Fruit fly (Drosophila melanogaster) whole organism, embryonic: Measurements from ENCODE around the gene Gr93d.

Experiments
- BEAF-32 ChIP-seq: fragments of 200-800 bp; sonication (Bioruptor generic); optimal IDR thresholded peaks from 3 replicates; lab custom pipeline; 2017; ENCODE audit warnings: missing biosample characterization, missing genetic modification characterization, mild to moderate bottlenecking, moderate library complexity, missing genetic modification reagents
- Bgb ChIP-seq: fragments of 200-800 bp; sonication (Bioruptor generic); IDR thresholded peaks from 2 replicates; pipeline ENCODE4 v1.3.6; 2022; ENCODE audit warnings: missing biosample characterization, missing genetic modification characterization; ENCODE audit not compliant: partially characterized antibody
- C15 ChIP-seq: fragments of 200-800 bp; sonication (Bioruptor generic); IDR thresholded peaks from 3 replicates; pipeline ENCODE4 v1.3.6; 2022; ENCODE audit warnings: missing biosample characterization, missing genetic modification characterization
- CG10979 ChIP-seq: fragments of 200-800 bp; sonication (Bioruptor generic); optimal IDR thresholded peaks from 2 replicates; lab custom pipeline; 2018; ENCODE audit warnings: missing biosample characterization, mild to moderate bottlenecking, missing genetic modification characterization, moderate library complexity
- CG12391 ChIP-seq: fragments of 200-800 bp; sonication (Bioruptor generic); optimal IDR thresholded peaks from 3 replicates; lab custom pipeline; 2018; ENCODE audit warnings: missing biosample characterization, mild to moderate bottlenecking, missing genetic modification characterization, moderate library complexity
- CG12659 ChIP-seq: fragments of 200-800 bp; sonication (Bioruptor generic); optimal IDR thresholded peaks from 3 replicates; lab custom pipeline; 2017; ENCODE audit warnings: mild to moderate bottlenecking, missing biosample characterization, missing genetic modification reagents, missing genetic modification characterization
- CG14710 ChIP-seq: fragments of 200-800 bp; sonication (Bioruptor generic); optimal IDR thresholded peaks from 3 replicates; lab custom pipeline; 2019; ENCODE audit warnings: missing biosample characterization, mild to moderate bottlenecking, missing genetic modification characterization, moderate library complexity
- CG14860 ChIP-seq: fragments of 200-800 bp; sonication (Bioruptor generic); IDR thresholded peaks from 3 replicates; pipeline ENCODE4 v1.3.6; 2022; ENCODE audit warnings: missing biosample characterization, missing genetic modification characterization; ENCODE audit not compliant: partially characterized antibody
- CG15514 ChIP-seq: fragments of 200-800 bp; sonication (Bioruptor generic); optimal IDR thresholded peaks from 3 replicates; lab custom pipeline; 2017; ENCODE audit warnings: missing biosample characterization, missing genetic modification characterization, mild to moderate bottlenecking, moderate library complexity, missing genetic modification reagents
- CG1603 ChIP-seq: fragments of 200-800 bp; sonication (Bioruptor generic); optimal IDR thresholded peaks from 2 replicates; lab custom pipeline; 2019; ENCODE audit warnings: missing biosample characterization, mild to moderate bottlenecking, missing genetic modification characterization, moderate library complexity
- CG2116 ChIP-seq: fragments of 200-800 bp; sonication (Bioruptor generic); optimal IDR thresholded peaks from 3 replicates; lab custom pipeline; 2018; ENCODE audit warnings: missing biosample characterization, mild to moderate bottlenecking, missing genetic modification characterization
- CG33213 ChIP-seq: fragments of 200-800 bp; sonication (Bioruptor generic); optimal IDR thresholded peaks from 3 replicates; lab custom pipeline; 2016; ENCODE audit warnings: missing biosample characterization, missing genetic modification characterization
- CG3847 ChIP-seq: fragments of 200-800 bp; sonication (Bioruptor generic); IDR thresholded peaks from 2 replicates; pipeline ENCODE4 v1.3.6; 2022; ENCODE audit warnings: missing biosample characterization, missing genetic modification characterization
- CG4282 ChIP-seq: fragments of 200-800 bp; sonication (Bioruptor generic); optimal IDR thresholded peaks from 2 replicates; lab custom pipeline; 2016; ENCODE audit warnings: missing biosample characterization, missing genetic modification characterization
- CG9797 ChIP-seq: fragments of 200-800 bp; sonication (Bioruptor generic); optimal IDR thresholded peaks from 3 replicates; lab custom pipeline; 2018; ENCODE audit warnings: missing biosample characterization, mild to moderate bottlenecking, missing genetic modification characterization
- CoRest ChIP-seq: fragments of 200-800 bp; sonication (Bioruptor generic); optimal IDR thresholded peaks from 3 replicates; lab custom pipeline; 2018; ENCODE audit warnings: missing biosample characterization, mild to moderate bottlenecking, missing genetic modification characterization, moderate library complexity
- HLH4C ChIP-seq: fragments of 200-800 bp; sonication (Bioruptor generic); IDR thresholded peaks from 3 replicates; pipeline ENCODE4 v1.3.6; 2022; ENCODE audit warnings: missing biosample characterization, missing genetic modification characterization; ENCODE audit not compliant: partially characterized antibody
- HmgD ChIP-seq: fragments of 200-800 bp; sonication (Bioruptor generic); optimal IDR thresholded peaks from 3 replicates; lab custom pipeline; 2016; ENCODE audit warnings: missing biosample characterization, missing genetic modification characterization
- Hmr ChIP-seq: fragments of 200-800 bp; sonication (Bioruptor generic); optimal IDR thresholded peaks from 3 replicates; lab custom pipeline; 2017; ENCODE audit warnings: mild to moderate bottlenecking, missing biosample characterization, missing genetic modification reagents, missing genetic modification characterization
- Jarid2 ChIP-seq: fragments of 200-800 bp; sonication (Bioruptor generic); optimal IDR thresholded peaks from 3 replicates; lab custom pipeline; 2017; ENCODE audit warnings: mild to moderate bottlenecking, missing biosample characterization, missing genetic modification reagents, missing genetic modification characterization
- Lhr ChIP-seq: fragments of 200-800 bp; sonication (Bioruptor generic); optimal IDR thresholded peaks from 3 replicates; lab custom pipeline; 2017; ENCODE audit warnings: mild to moderate bottlenecking, missing biosample characterization, missing genetic modification reagents, missing genetic modification characterization
- MESR4 ChIP-seq: fragments of 200-800 bp; sonication (Bioruptor generic); optimal IDR thresholded peaks from 2 replicates; lab custom pipeline; 2018; ENCODE audit warnings: missing biosample characterization, mild to moderate bottlenecking, missing genetic modification characterization, moderate library complexity
- Max ChIP-seq: fragments of 200-800 bp; sonication (Bioruptor generic); optimal IDR thresholded peaks from 2 replicates; lab custom pipeline; 2016; ENCODE audit warnings: missing biosample characterization, mild to moderate bottlenecking, missing genetic modification characterization
- Med ChIP-seq: fragments of 200-800 bp; sonication (Bioruptor generic); peaks from one replicate; lab custom pipeline; 2016; ENCODE audit warnings: missing biosample characterization, missing genetic modification characterization, mild to moderate bottlenecking, inconsistent platforms, moderate library complexity
- NC2β ChIP-seq: fragments of 200-800 bp; sonication (Bioruptor generic); optimal IDR thresholded peaks from 2 replicates; lab custom pipeline; 2016; ENCODE audit warnings: missing biosample characterization, missing genetic modification characterization
- Nf-YB ChIP-seq: fragments of 200-800 bp; sonication (Bioruptor generic); optimal IDR thresholded peaks from 3 replicates; lab custom pipeline; 2019; ENCODE audit warnings: missing biosample characterization, mild to moderate bottlenecking, missing genetic modification characterization, moderate library complexity
- Nf-YC ChIP-seq: fragments of 200-800 bp; optimal IDR thresholded peaks from 3 replicates; lab custom pipeline; 2019; ENCODE audit warnings: missing biosample characterization, mild to moderate bottlenecking, missing genetic modification characterization, moderate library complexity
- Rfx ChIP-seq: fragments of 200-800 bp; sonication (Bioruptor generic); IDR thresholded peaks from 2 replicates; pipeline ENCODE4 v1.3.6; 2022; ENCODE audit warnings: missing biosample characterization, missing genetic modification characterization
- Sin3A ChIP-seq: fragments of >200 bp; optimal IDR thresholded peaks from 2 replicates; lab custom pipeline; 2018
- Spps ChIP-seq: fragments of 200-800 bp; sonication (Bioruptor generic); optimal IDR thresholded peaks from 2 replicates; lab custom pipeline; 2018; ENCODE audit warnings: missing biosample characterization, mild to moderate bottlenecking, missing genetic modification characterization
- Sry-δ ChIP-seq: fragments of 200-800 bp; sonication (Bioruptor generic); optimal IDR thresholded peaks from 2 replicates; lab custom pipeline; 2016; ENCODE audit warnings: missing biosample characterization, missing genetic modification characterization
- Stat92E ChIP-seq, 3 experiments: fragments of >200 bp in 2 of 3; fragments of 200-800 bp in 1 of 3; sonication (Bioruptor generic) in 1 of 3; optimal IDR thresholded peaks; 2 replicates each; lab custom pipeline; 2017 to 2019; ENCODE audit warnings: missing biosample characterization in 3 of 3, missing genetic modification characterization in 3 of 3, mild to moderate bottlenecking in 1 of 3, moderate library complexity in 1 of 3
- amos ChIP-seq: fragments of 200-800 bp; sonication (Bioruptor generic); IDR thresholded peaks from 2 replicates; pipeline ENCODE4 v1.3.6; 2022; ENCODE audit warnings: missing biosample characterization, missing genetic modification characterization; ENCODE audit not compliant: partially characterized antibody
- az2 ChIP-seq: fragments of 200-800 bp; sonication (Bioruptor generic); optimal IDR thresholded peaks from 3 replicates; lab custom pipeline; 2016; ENCODE audit warnings: missing biosample characterization, missing genetic modification characterization
- cg ChIP-seq: fragments of 200-800 bp; sonication (Bioruptor generic); optimal IDR thresholded peaks from 3 replicates; lab custom pipeline; 2019; ENCODE audit warnings: missing biosample characterization, mild to moderate bottlenecking, missing genetic modification characterization, moderate library complexity
- chn ChIP-seq: fragments of 200-800 bp; sonication (Bioruptor generic); optimal IDR thresholded peaks from 2 replicates; lab custom pipeline; 2016; ENCODE audit warnings: missing biosample characterization, missing genetic modification characterization
- grau ChIP-seq: fragments of 200-800 bp; optimal IDR thresholded peaks from 3 replicates; lab custom pipeline; 2019; ENCODE audit warnings: missing biosample characterization, mild to moderate bottlenecking, missing genetic modification characterization, moderate library complexity
- gsb-n ChIP-seq: fragments of 200-800 bp; sonication (Bioruptor generic); optimal IDR thresholded peaks from 3 replicates; lab custom pipeline; 2018; ENCODE audit warnings: missing biosample characterization, mild to moderate bottlenecking, missing genetic modification characterization
- nmo ChIP-seq: fragments of 200-800 bp; sonication (Bioruptor generic); optimal IDR thresholded peaks from 2 replicates; lab custom pipeline; 2018; ENCODE audit warnings: missing biosample characterization, mild to moderate bottlenecking, missing genetic modification characterization, moderate library complexity
- onecut ChIP-seq: fragments of 200-800 bp; sonication (Bioruptor generic); IDR thresholded peaks from 2 replicates; pipeline ENCODE4 v1.3.6; 2022; ENCODE audit warnings: missing biosample characterization, missing genetic modification characterization
- phol ChIP-seq: fragments of 200-800 bp; sonication (Bioruptor generic); optimal IDR thresholded peaks from 3 replicates; lab custom pipeline; 2018; ENCODE audit warnings: missing biosample characterization, mild to moderate bottlenecking, missing genetic modification characterization, moderate library complexity
- prd ChIP-seq, 3 experiments: fragments of >200 bp in 2 of 3; fragments of 200-800 bp in 1 of 3; sonication (Bioruptor generic) in 1 of 3; optimal IDR thresholded peaks in 2 of 3; IDR thresholded peaks in 1 of 3; 2 replicates in 2 of 3; 3 replicates in 1 of 3; pipeline versions ENCODE4 v1.3.6 to Lab custom; 2017 to 2022; ENCODE audit warnings: missing biosample characterization in 1 of 3, missing genetic modification characterization in 1 of 3
- pros ChIP-seq: fragments of 200-800 bp; sonication (Bioruptor generic); optimal IDR thresholded peaks from 3 replicates; lab custom pipeline; 2019; ENCODE audit warnings: missing biosample characterization, mild to moderate bottlenecking, missing genetic modification characterization, moderate library complexity
- ranshi ChIP-seq: fragments of 200-800 bp; sonication (Bioruptor generic); IDR thresholded peaks from 2 replicates; pipeline ENCODE4 v1.3.6; 2022; ENCODE audit warnings: missing biosample characterization, missing genetic modification characterization
- sug ChIP-seq: fragments of 200-800 bp; optimal IDR thresholded peaks from 2 replicates; lab custom pipeline; 2019; ENCODE audit warnings: missing biosample characterization, mild to moderate bottlenecking, missing genetic modification characterization, moderate library complexity
- unc-4 ChIP-seq: fragments of 200-800 bp; sonication (Bioruptor generic); IDR thresholded peaks from 2 replicates; pipeline ENCODE4 v1.3.6; 2022; ENCODE audit warnings: missing biosample characterization, missing genetic modification characterization; ENCODE audit not compliant: partially characterized antibody
- vnd ChIP-seq: fragments of 200-800 bp; sonication (Bioruptor generic); IDR thresholded peaks from 3 replicates; pipeline ENCODE4 v1.3.6; 2022; ENCODE audit warnings: missing biosample characterization, missing genetic modification characterization; ENCODE audit not compliant: partially characterized antibody
- vvl ChIP-seq: fragments of 200-800 bp; sonication (Bioruptor generic); IDR thresholded peaks from 2 replicates; pipeline ENCODE4 v1.3.6; 2022; ENCODE audit warnings: missing biosample characterization, missing genetic modification characterization

The Gr93d gene

dm6 chr3R:21822562-21822933, 23.9 kb downstream of the Gr93d start, which contains the start of gene CASK (continued):
- peak; percentile 14 for TF ChIP-seq Nf-YC (tag; lab: Kevin White, UChicago)
- no peak for TF ChIP-seq Rfx (GFP tag; lab: Robert Waterston, UW)
- peak; percentile 14; the same call in 1 of the 2 replicates for TF ChIP-seq Bgb (GFP tag; lab: Robert Waterston, UW)
- peak; percentile 38 for TF ChIP-seq CG1603
- peak in 1 of 3 experiments; percentile 57 for TF ChIP-seq Stat92E (GFP tag; optimal IDR thresholded peaks at IDR 0.05; lab: Kevin White, UChicago)
- TF ChIP-seq CG14860 (GFP tag; lab: Robert Waterston, UW): peak; percentile 4; the same call in 1 of the 3 replicates
- TF ChIP-seq pros (GFP tag; lab: Kevin White, UChicago): no peak
- peak; percentile 48 for TF ChIP-seq Sin3A (lab: Kevin White, UChicago)
- TF ChIP-seq amos (GFP tag; lab: Robert Waterston, UW): peak; percentile 53
- peak; percentile 85 for TF ChIP-seq CG9797 (GFP tag; lab: Kevin White, UChicago)
- peak; percentile 71 for TF ChIP-seq Lhr (GFP tag; lab: Kevin White, UChicago)
- TF ChIP-seq vvl (GFP tag; lab: Robert Waterston, UW): 0 out of 2 replicates have a peak, but pooled peaks have one; percentile 16
- no peak for TF ChIP-seq HLH4C (GFP tag; lab: Robert Waterston, UW)
- no peak for TF ChIP-seq C15 (GFP tag; lab: Robert Waterston, UW)
- TF ChIP-seq NC2β (GFP tag; lab: Kevin White, UChicago): peak; percentile 37
- peak; percentile 20 for TF ChIP-seq Hmr
- peak; percentile 12 for TF ChIP-seq grau (tag; lab: Kevin White, UChicago)
- peak; percentile 8 for TF ChIP-seq Max (GFP tag; lab: Kevin White, UChicago)
- peak; percentile 43 for TF ChIP-seq Jarid2 (GFP tag; lab: Kevin White, UChicago)
- TF ChIP-seq az2 (GFP tag; lab: Kevin White, UChicago): peak; percentile 11
- 0 out of 2 replicates have a peak, but pooled peaks have one; percentile 11 for TF ChIP-seq CG3847 (GFP tag; lab: Robert Waterston, UW)
- no peak for TF ChIP-seq prd (optimal IDR thresholded peaks at IDR 0.05; lab: Kevin White, UChicago)
- 0 out of 3 replicates have a peak, but pooled peaks have one; percentile 19 for TF ChIP-seq prd (GFP tag; IDR thresholded peaks at IDR 0.05; lab: Robert Waterston, UW)
- peak; percentile 49 for TF ChIP-seq CG33213 (GFP tag; lab: Kevin White, UChicago)
- TF ChIP-seq gsb-n: peak; percentile 22
- peak; percentile 75 for TF ChIP-seq Med
- TF ChIP-seq CG2116 (GFP tag; lab: Kevin White, UChicago): peak; percentile 5
- peak; percentile 8 for TF ChIP-seq HmgD (GFP tag; lab: Kevin White, UChicago)
- no peak for TF ChIP-seq CG4282 (GFP tag; lab: Kevin White, UChicago)
- peak; percentile 30 for TF ChIP-seq CG12391 (tag; lab: Kevin White, UChicago)
- TF ChIP-seq Nf-YB: no peak
- TF ChIP-seq BEAF-32: peak; percentile 55
- peak; percentile 43 for TF ChIP-seq CoRest
- TF ChIP-seq CG14710 (tag; lab: Kevin White, UChicago): peak; percentile 40
- TF ChIP-seq nmo: peak; percentile 63
- TF ChIP-seq sug (tag; lab: Kevin White, UChicago): peak; percentile 24
- peak; percentile 15 for TF ChIP-seq phol (tag; lab: Kevin White, UChicago)
- TF ChIP-seq vnd (GFP tag; lab: Robert Waterston, UW): no peak
- TF ChIP-seq CG10979 (tag; lab: Kevin White, UChicago): peak; percentile 3
- peak; percentile 100 for TF ChIP-seq CG15514 (GFP tag; lab: Kevin White, UChicago)
- TF ChIP-seq Sry-δ (GFP tag; lab: Kevin White, UChicago): peak; percentile 17
- peak; percentile 21; the same call in 1 of the 2 replicates for TF ChIP-seq unc-4 (GFP tag; lab: Robert Waterston, UW)
- peak; percentile 5 for TF ChIP-seq chn (GFP tag; lab: Kevin White, UChicago)
- TF ChIP-seq cg (GFP tag; lab: Kevin White, UChicago): peak; percentile 67
- no peak for TF ChIP-seq Spps (tag; lab: Kevin White, UChicago)
- TF ChIP-seq onecut: peak; percentile 37
- peak; percentile 79 for TF ChIP-seq MESR4 (GFP tag; lab: Kevin White, UChicago)
- TF ChIP-seq CG12659: peak; percentile 43
- no peak for TF ChIP-seq ranshi
